Worm (Caenorhabditis elegans) whole organism, late embryonic: ENCODE data around the gene nud-1.

ENCODE experiments used
- ama-1 ChIP-seq: fragments of 150-350 bp; optimal IDR thresholded peaks from 2 replicates; lab custom pipeline; 2014
- ceh-22 ChIP-seq: sonication (generic microtip); optimal IDR thresholded peaks from 2 replicates; lab custom pipeline; 2017; ENCODE audit warnings: missing biosample characterization, missing genetic modification characterization
- ceh-31 ChIP-seq: sonication (generic microtip); optimal IDR thresholded peaks from 2 replicates; lab custom pipeline; 2016; ENCODE audit warnings: missing genetic modification characterization, missing compliant biosample characterization
- ceh-45 ChIP-seq: fragments of 200-800 bp; sonication (Bioruptor generic); IDR thresholded peaks from 2 replicates; pipeline ENCODE4 v1.3.6; 2022; ENCODE audit warnings: missing genetic modification reagents, missing genetic modification characterization, missing compliant biosample characterization
- dve-1 ChIP-seq: sonication (generic microtip); optimal IDR thresholded peaks from 2 replicates; lab custom pipeline; 2017; ENCODE audit warnings: antibody characterized with exemption, mild to moderate bottlenecking, missing genetic modification characterization, missing compliant biosample characterization
- fkh-10 ChIP-seq: fragments of 150-350 bp; optimal IDR thresholded peaks from 2 replicates; lab custom pipeline; 2014; ENCODE audit warnings: missing biosample characterization, missing genetic modification reagents, missing genetic modification characterization
- hlh-30 ChIP-seq: sonication (generic microtip); optimal IDR thresholded peaks from 2 replicates; lab custom pipeline; 2017; ENCODE audit warnings: antibody characterized with exemption, missing genetic modification characterization, missing compliant biosample characterization; ENCODE audit not compliant: insufficient read depth
- mec-3 ChIP-seq: sonication (generic microtip); optimal IDR thresholded peaks from 2 replicates; lab custom pipeline; 2016; ENCODE audit warnings: borderline replicate concordance, missing genetic modification characterization, missing compliant biosample characterization
- nfya-1 ChIP-seq: sonication (generic microtip); optimal IDR thresholded peaks from 2 replicates; lab custom pipeline; 2017; ENCODE audit warnings: missing genetic modification characterization, mild to moderate bottlenecking, missing compliant biosample characterization, antibody characterized with exemption, moderate library complexity
- nhr-11 ChIP-seq: fragments of 150-350 bp; optimal IDR thresholded peaks from 2 replicates; lab custom pipeline; 2014; ENCODE audit warnings: missing biosample characterization, missing genetic modification characterization
- pha-4 ChIP-seq: fragments of 150-350 bp; optimal IDR thresholded peaks from 2 replicates; lab custom pipeline; 2018; ENCODE audit warnings: missing biosample characterization, missing genetic modification reagents, missing genetic modification characterization
- pqm-1 ChIP-seq: sonication (generic microtip); optimal IDR thresholded peaks from 2 replicates; lab custom pipeline; 2016; ENCODE audit warnings: missing genetic modification characterization, missing compliant biosample characterization
- tbx-2 ChIP-seq: sonication (generic microtip); optimal IDR thresholded peaks from 2 replicates; lab custom pipeline; 2016; ENCODE audit warnings: missing genetic modification characterization, missing compliant biosample characterization

ce11 chrIII:13343562-13344139, 2.3 kb downstream of the nud-1 start:
- TF ChIP-seq tbx-2 (tag; lab: Kevin White, UChicago) (no peak), nhr-11 (tag; lab: Kevin White, UChicago) (no peak), ceh-31 (tag; lab: Kevin White, UChicago) (no peak), ceh-22 (no peak), ama-1 (no peak), fkh-10 (GFP tag; lab: Kevin White, UChicago) (no peak), hlh-30 (tag; lab: Kevin White, UChicago) (no peak), pqm-1 (tag; lab: Kevin White, UChicago) (no peak), mec-3 (tag; lab: Kevin White, UChicago) (no peak), ceh-45 (GFP tag; lab: Robert Waterston, UW) (no peak), nfya-1 (no peak), pha-4 (no peak), dve-1 (tag; lab: Kevin White, UChicago) (no peak)
